Fruit fly (Drosophila melanogaster): ENCODE data around the gene CG12480.

Gene CG12480

dm6 chrX:14214505-14215449, 45.4 kb downstream of the CG12480 start (continued):
- TF ChIP-seq kni (GFP tag; optimal IDR thresholded peaks at IDR 0.05) = no peak
- TF ChIP-seq H2.0 (GFP tag; IDR thresholded peaks at IDR 0.05) = peak; percentile 36; the same call in 1 of the 2 replicates
- no peak for TF ChIP-seq Bgb (GFP tag; IDR thresholded peaks at IDR 0.05; ENCODE audit: partially characterized antibody)
- TF ChIP-seq ewg (GFP tag; optimal IDR thresholded peaks at IDR 0.05) = peak; percentile 14
- peak; percentile 35 for TF ChIP-seq CG10979 (tag; optimal IDR thresholded peaks at IDR 0.05)
- peak; percentile 46 for TF ChIP-seq CG10274 (GFP tag; optimal IDR thresholded peaks at IDR 0.05)
- peak in 1 of 2 experiments; percentile 40 for TF ChIP-seq dpn (GFP tag; optimal IDR thresholded peaks at IDR 0.05)
- peak; percentile 24 for TF ChIP-seq CG13894 (tag; optimal IDR thresholded peaks at IDR 0.05)
- peak; percentile 16 for TF ChIP-seq Nf-YC (tag; optimal IDR thresholded peaks at IDR 0.05)
- TF ChIP-seq CG4854 (GFP tag; optimal IDR thresholded peaks at IDR 0.05) = no peak
- no peak for TF ChIP-seq ssp (GFP tag; IDR thresholded peaks at IDR 0.05)
- peak; percentile 37; the same call in 1 of the 2 replicates for TF ChIP-seq ap (GFP tag; IDR thresholded peaks at IDR 0.05)
- TF ChIP-seq BtbVII (GFP tag; optimal IDR thresholded peaks at IDR 0.05) = peak; percentile 31
- peak; percentile 29; the same call in 1 of the 2 replicates for TF ChIP-seq E2f2 (GFP tag; IDR thresholded peaks at IDR 0.05)
- peak; percentile 66 for TF ChIP-seq Rfx (GFP tag; IDR thresholded peaks at IDR 0.05)
- no peak for TF ChIP-seq CG14965 (GFP tag; optimal IDR thresholded peaks at IDR 0.05; ENCODE audit: borderline replicate concordance)
- TF ChIP-seq E2f1 (GFP tag; IDR thresholded peaks at IDR 0.05) = 0 out of 2 replicates have a peak, but pooled peaks have one; percentile 23
- TF ChIP-seq hkb (optimal IDR thresholded peaks at IDR 0.05) = no peak
- peak; percentile 45; the same call in 1 of the 2 replicates for TF ChIP-seq hkb (GFP tag; IDR thresholded peaks at IDR 0.05)
- TF ChIP-seq CG13287 (GFP tag; IDR thresholded peaks at IDR 0.05; ENCODE audit: partially characterized antibody) = no peak
- no peak for TF ChIP-seq kay (GFP tag; optimal IDR thresholded peaks at IDR 0.05)
- no peak for TF ChIP-seq CG7786 (GFP tag; optimal IDR thresholded peaks at IDR 0.05)

dm6 chrX:14215834-14216233, 46.4 kb downstream of the CG12480 start:
- TF ChIP-seq Xbp1 (GFP tag; optimal IDR thresholded peaks at IDR 0.05) = no peak
- TF ChIP-seq Med (GFP tag) = peak; percentile 63
- no peak for TF ChIP-seq ssp (GFP tag; IDR thresholded peaks at IDR 0.05)
- 0 out of 2 replicates have a peak, but pooled peaks have one; percentile 13 for TF ChIP-seq sob (GFP tag; IDR thresholded peaks at IDR 0.05)
- TF ChIP-seq CG9932 (GFP tag; IDR thresholded peaks at IDR 0.05) = peak; percentile 24; the same call in 1 of the 2 replicates
- peak; percentile 32; the same call in 1 of the 3 replicates for TF ChIP-seq row (GFP tag; IDR thresholded peaks at IDR 0.05)
- TF ChIP-seq Nf-YA (GFP tag; IDR thresholded peaks at IDR 0.05) = no peak
- peak; percentile 39 for TF ChIP-seq CG3281 (GFP tag; optimal IDR thresholded peaks at IDR 0.05)
- TF ChIP-seq CG4404 (GFP tag; IDR thresholded peaks at IDR 0.05) = no peak
- peak; percentile 10 for TF ChIP-seq grau (tag; optimal IDR thresholded peaks at IDR 0.05)
- peak; percentile 16 for TF ChIP-seq NfI (GFP tag; optimal IDR thresholded peaks at IDR 0.05)
- TF ChIP-seq toy (GFP tag; IDR thresholded peaks at IDR 0.05) = no peak
- TF ChIP-seq knrl (GFP tag; IDR thresholded peaks at IDR 0.05; ENCODE audit: partially characterized antibody) = no peak
- no peak for TF ChIP-seq dimm (GFP tag; IDR thresholded peaks at IDR 0.05)
- no peak for TF ChIP-seq Dip3 (GFP tag; optimal IDR thresholded peaks at IDR 0.05)
- no peak for TF ChIP-seq CG7745 (tag; optimal IDR thresholded peaks at IDR 0.05)
- TF ChIP-seq D19A (tag; optimal IDR thresholded peaks at IDR 0.05) = peak; percentile 95
- peak; percentile 55; the same call in 1 of the 2 replicates for TF ChIP-seq Drgx (GFP tag; IDR thresholded peaks at IDR 0.05)
- no peak for TF ChIP-seq crol (GFP tag; IDR thresholded peaks at IDR 0.05)
- 0 out of 2 replicates have a peak, but pooled peaks have one; percentile 17 for TF ChIP-seq Rfx (GFP tag; IDR thresholded peaks at IDR 0.05)
- TF ChIP-seq dysf (GFP tag; IDR thresholded peaks at IDR 0.05) = peak; percentile 29; the same call in 1 of the 3 replicates
- no peak for TF ChIP-seq CG2116 (GFP tag; optimal IDR thresholded peaks at IDR 0.05)
- TF ChIP-seq sd (tag; optimal IDR thresholded peaks at IDR 0.05) = peak; percentile 73
- peak; percentile 12 for TF ChIP-seq CG7839 (tag; optimal IDR thresholded peaks at IDR 0.05)
- no peak for TF ChIP-seq CG12104 (GFP tag; optimal IDR thresholded peaks at IDR 0.05)
- peak; percentile 63 for TF ChIP-seq Ets65A (GFP tag)
- no peak for TF ChIP-seq prd (optimal IDR thresholded peaks at IDR 0.05)
- 0 out of 3 replicates have a peak, but pooled peaks have one; percentile 5 for TF ChIP-seq prd (GFP tag; IDR thresholded peaks at IDR 0.05)
- TF ChIP-seq seq (GFP tag; IDR thresholded peaks at IDR 0.05) = no peak
